Worm (Caenorhabditis elegans) whole organism, young adult: ENCODE measurements around the gene eol-1.

ENCODE experiments used
- B0261.1 ChIP-seq: sonication (generic microtip); optimal IDR thresholded peaks from 2 replicates; lab custom pipeline; 2016; ENCODE audit warnings: mild to moderate bottlenecking, missing genetic modification characterization, moderate library complexity, missing compliant biosample characterization
- C06A6.2 ChIP-seq: fragments of 200-800 bp; sonication (Bioruptor generic); conservative IDR thresholded peaks from 2 replicates; pipeline ENCODE4 v1.3.6; 2022; ENCODE audit warnings: missing genetic modification characterization, missing compliant biosample characterization
- F10E7.11 ChIP-seq: sonication (generic microtip); optimal IDR thresholded peaks from 2 replicates; lab custom pipeline; 2017; ENCODE audit warnings: mild to moderate bottlenecking, missing genetic modification characterization, moderate library complexity, missing compliant biosample characterization
- F22D6.2 ChIP-seq: sonication (generic microtip); optimal IDR thresholded peaks from 2 replicates; lab custom pipeline; 2016; ENCODE audit warnings: mild to moderate bottlenecking, missing genetic modification characterization, missing compliant biosample characterization
- F23B12.7 ChIP-seq: sonication (generic microtip); optimal IDR thresholded peaks from 2 replicates; lab custom pipeline; 2017; ENCODE audit warnings: missing genetic modification characterization, mild to moderate bottlenecking, missing compliant biosample characterization, antibody characterized with exemption, moderate library complexity; ENCODE audit not compliant: insufficient read depth
- F49E8.2 ChIP-seq: sonication (generic microtip); optimal IDR thresholded peaks from 3 replicates; lab custom pipeline; 2017; ENCODE audit warnings: missing genetic modification characterization, mild to moderate bottlenecking, missing compliant biosample characterization, antibody characterized with exemption, moderate library complexity; ENCODE audit not compliant: insufficient read depth
- F57A8.1 ChIP-seq: fragments of 200-800 bp; sonication (Bioruptor generic); optimal IDR thresholded peaks from 2 replicates; lab custom pipeline; 2018; ENCODE audit warnings: mild to moderate bottlenecking, missing genetic modification characterization, moderate library complexity, missing compliant biosample characterization
- Y53G8AR.9 ChIP-seq: fragments of 200-800 bp; sonication (Bioruptor generic); conservative IDR thresholded peaks from 2 replicates; pipeline ENCODE4 v1.3.6; 2022; ENCODE audit warnings: missing genetic modification reagents, missing genetic modification characterization, missing compliant biosample characterization
- Y79H2A.3 ChIP-seq: fragments of 200-800 bp; sonication (Bioruptor generic); conservative IDR thresholded peaks from 2 replicates; pipeline ENCODE4 v1.3.6; 2022; ENCODE audit warnings: missing genetic modification reagents, missing genetic modification characterization, missing compliant biosample characterization
- Y95B8A.8 ChIP-seq: fragments of 200-800 bp; sonication (Bioruptor generic); IDR thresholded peaks from 2 replicates; pipeline ENCODE4 v1.3.6; 2022; ENCODE audit warnings: missing genetic modification reagents, missing genetic modification characterization, missing compliant biosample characterization
- ama-1 ChIP-seq, 3 experiments: fragments of 150-350 bp in 1 of 3; sonication (generic microtip) in 2 of 3; optimal IDR thresholded peaks; 2 replicates each; lab custom pipeline; 2014 to 2018; ENCODE audit warnings: missing biosample characterization in 2 of 3, missing genetic modification characterization in 2 of 3, missing genetic modification reagents in 2 of 3
- aptf-2 ChIP-seq: fragments of 200-800 bp; sonication (Bioruptor generic); conservative IDR thresholded peaks from 2 replicates; pipeline ENCODE4 v1.3.6; 2022; ENCODE audit warnings: missing genetic modification reagents, missing genetic modification characterization, missing compliant biosample characterization
- attf-5 ChIP-seq: fragments of 200-800 bp; sonication (Bioruptor generic); optimal IDR thresholded peaks from 2 replicates; lab custom pipeline; 2018; ENCODE audit warnings: mild to moderate bottlenecking, missing genetic modification characterization, missing compliant biosample characterization
- ccch-3 ChIP-seq: fragments of 200-800 bp; sonication (Bioruptor generic); optimal IDR thresholded peaks from 2 replicates; lab custom pipeline; 2018; ENCODE audit warnings: mild to moderate bottlenecking, missing genetic modification characterization, missing compliant biosample characterization
- cebp-1 ChIP-seq, 2 experiments: fragments of 200-800 bp in 1 of 2; sonication (Bioruptor generic) in 1 of 2; sonication (generic microtip) in 1 of 2; IDR thresholded peaks in 1 of 2; optimal IDR thresholded peaks in 1 of 2; 2 replicates each; pipeline versions ENCODE4 v1.3.6 to Lab custom; 2017 to 2022; ENCODE audit warnings: missing compliant biosample characterization in 2 of 2, missing genetic modification characterization in 2 of 2, mild to moderate bottlenecking in 1 of 2, missing genetic modification reagents in 1 of 2, moderate library complexity in 1 of 2
- efl-1 ChIP-seq: fragments of 150-350 bp; optimal IDR thresholded peaks from 2 replicates; lab custom pipeline; 2014; ENCODE audit warnings: missing biosample characterization, missing genetic modification reagents, missing genetic modification characterization
- egl-18 ChIP-seq: fragments of 200-800 bp; sonication (Bioruptor generic); IDR thresholded peaks from 2 replicates; pipeline ENCODE4 v1.3.6; 2022; ENCODE audit warnings: missing genetic modification reagents, missing genetic modification characterization, missing compliant biosample characterization
- egl-44 ChIP-seq: fragments of 200-800 bp; sonication (Bioruptor generic); IDR thresholded peaks from 2 replicates; pipeline ENCODE4 v1.3.6; 2022; ENCODE audit warnings: missing genetic modification reagents, missing genetic modification characterization, missing compliant biosample characterization
- egrh-3 ChIP-seq: fragments of 200-800 bp; sonication (Bioruptor generic); IDR thresholded peaks from 2 replicates; pipeline ENCODE4 v1.3.6; 2022; ENCODE audit warnings: missing genetic modification reagents, missing genetic modification characterization, missing compliant biosample characterization
- him-1 ChIP-seq: sonication (generic microtip); optimal IDR thresholded peaks from 2 replicates; lab custom pipeline; 2016; ENCODE audit warnings: missing genotype, missing genetic modification reagents, missing genetic modification characterization, missing compliant biosample characterization
- hmg-1.2 ChIP-seq: fragments of 200-800 bp; sonication (Bioruptor generic); IDR thresholded peaks from 2 replicates; pipeline ENCODE4 v1.3.6; 2022; ENCODE audit warnings: missing genetic modification reagents, missing genetic modification characterization, missing compliant biosample characterization
- hmg-20 ChIP-seq: fragments of 200-800 bp; sonication (Bioruptor generic); IDR thresholded peaks from 2 replicates; pipeline ENCODE4 v1.3.6; 2022; ENCODE audit warnings: missing genetic modification reagents, missing genetic modification characterization, missing compliant biosample characterization
- lir-1 ChIP-seq: fragments of 200-800 bp; sonication (Bioruptor generic); conservative IDR thresholded peaks from 2 replicates; pipeline ENCODE4 v1.3.6; 2022; ENCODE audit warnings: missing genetic modification reagents, missing genetic modification characterization, missing compliant biosample characterization
- lsl-1 ChIP-seq: fragments of 200-800 bp; sonication (Bioruptor generic); optimal IDR thresholded peaks from 2 replicates; lab custom pipeline; 2018; ENCODE audit warnings: mild to moderate bottlenecking, missing genetic modification characterization, moderate library complexity, missing compliant biosample characterization
- madf-8 ChIP-seq: fragments of 200-800 bp; sonication (Bioruptor generic); conservative IDR thresholded peaks from 2 replicates; pipeline ENCODE4 v1.3.6; 2022; ENCODE audit warnings: missing genetic modification reagents, missing genetic modification characterization, missing compliant biosample characterization
- nfya-1 ChIP-seq: sonication (generic microtip); optimal IDR thresholded peaks from 2 replicates; lab custom pipeline; 2017; ENCODE audit warnings: antibody characterized with exemption, missing compliant biosample characterization, missing genetic modification characterization, borderline replicate concordance; ENCODE audit not compliant: insufficient read depth
- nfyb-1 ChIP-seq: fragments of 200-800 bp; sonication (Bioruptor generic); IDR thresholded peaks from 2 replicates; pipeline ENCODE4 v1.3.6; 2022; ENCODE audit warnings: missing genetic modification reagents, missing genetic modification characterization, missing compliant biosample characterization
- nhr-80 ChIP-seq: sonication (generic microtip); optimal IDR thresholded peaks from 2 replicates; lab custom pipeline; 2016; ENCODE audit warnings: missing genetic modification characterization, missing compliant biosample characterization
- rpc-1 ChIP-seq, 2 experiments: fragments of 150-350 bp in 1 of 2; sonication (generic microtip) in 1 of 2; optimal IDR thresholded peaks; 2 replicates each; lab custom pipeline; 2014 to 2018; ENCODE audit warnings: missing biosample characterization in 1 of 2, missing genetic modification characterization in 1 of 2, missing genetic modification reagents in 1 of 2, missing genotype in 1 of 2
- tbp1 ChIP-seq: fragments of 200-800 bp; sonication (Bioruptor generic); optimal IDR thresholded peaks from 2 replicates; lab custom pipeline; 2018; ENCODE audit warnings: mild to moderate bottlenecking, missing genetic modification characterization, missing compliant biosample characterization
- xnd-1 ChIP-seq: sonication (generic microtip); optimal IDR thresholded peaks from 2 replicates; lab custom pipeline; 2016; ENCODE audit warnings: missing genotype, missing genetic modification reagents, missing genetic modification characterization, missing compliant biosample characterization
- ztf-22 ChIP-seq: fragments of 200-800 bp; sonication (Bioruptor generic); optimal IDR thresholded peaks from 2 replicates; lab custom pipeline; 2018; ENCODE audit warnings: mild to moderate bottlenecking, missing genetic modification characterization, moderate library complexity, missing compliant biosample characterization

The eol-1 gene

ce11 chrV:13961927-13962419 lies 18.7 kb downstream of the eol-1 start, which contains the start of the genes algn-13 and R10D12.13 (continued):
- peak; percentile 89 for TF ChIP-seq efl-1 (GFP tag; lab: Kevin White, UChicago)
- peak; percentile 44 for TF ChIP-seq rpc-1 (optimal IDR thresholded peaks at IDR 0.05; lab: Kevin White, UChicago)
- no peak for TF ChIP-seq rpc-1 (tag; optimal IDR thresholded peaks at IDR 0.05; lab: Kevin White, UChicago)
- TF ChIP-seq Y79H2A.3 (GFP tag; lab: Robert Waterston, UW), result no peak
- peak; percentile 52 for TF ChIP-seq hmg-1.2 (GFP tag; lab: Robert Waterston, UW)
- TF ChIP-seq madf-8 (GFP tag; lab: Robert Waterston, UW), result peak; percentile 76
- no peak for TF ChIP-seq nfya-1 (tag; lab: Kevin White, UChicago)
- 0 out of 2 replicates have a peak, but pooled peaks have one; percentile 7 for TF ChIP-seq hmg-20 (GFP tag; lab: Robert Waterston, UW)
- peak; percentile 49; the same call in 1 of the 2 replicates for TF ChIP-seq C06A6.2 (GFP tag; lab: Robert Waterston, UW)
- TF ChIP-seq tbp1 (GFP tag; lab: Kevin White, UChicago), result peak; percentile 54
- TF ChIP-seq nfyb-1 (GFP tag; lab: Robert Waterston, UW), result peak; percentile 37; the same call in 1 of the 2 replicates
- TF ChIP-seq nhr-80 (tag; lab: Kevin White, UChicago), result peak; percentile 8
- no peak for TF ChIP-seq ama-1 (optimal IDR thresholded peaks at IDR 0.05; lab: Kevin White, UChicago)
- TF ChIP-seq ama-1 (GFP tag; optimal IDR thresholded peaks at IDR 0.05; lab: Kevin White, UChicago), result peak in 1 of 2 experiments; percentile 28
- TF ChIP-seq cebp-1 (GFP tag; IDR thresholded peaks at IDR 0.05; lab: Robert Waterston, UW), result no peak
- peak; percentile 65 for TF ChIP-seq cebp-1 (tag; optimal IDR thresholded peaks at IDR 0.05; lab: Kevin White, UChicago)
- peak; percentile 52 for TF ChIP-seq lsl-1 (GFP tag; lab: Kevin White, UChicago)
- TF ChIP-seq egl-18 (GFP tag; lab: Robert Waterston, UW), result no peak
- TF ChIP-seq lir-1 (GFP tag; lab: Robert Waterston, UW), result 0 out of 2 replicates have a peak, but pooled peaks have one; percentile 22
- TF ChIP-seq Y53G8AR.9, result no peak
- TF ChIP-seq xnd-1 (tag; lab: Kevin White, UChicago), result peak; percentile 65
- TF ChIP-seq egrh-3 (GFP tag; lab: Robert Waterston, UW), result no peak
- TF ChIP-seq Y95B8A.8 (GFP tag; lab: Robert Waterston, UW), result peak; percentile 26; the same call in 1 of the 2 replicates
- no peak for TF ChIP-seq him-1
- TF ChIP-seq attf-5 (GFP tag; lab: Kevin White, UChicago), result peak; percentile 54
- peak; percentile 57 for TF ChIP-seq F49E8.2 (tag; lab: Kevin White, UChicago)
- no peak for TF ChIP-seq B0261.1 (tag; lab: Kevin White, UChicago)
- TF ChIP-seq ccch-3 (GFP tag; lab: Kevin White, UChicago), result no peak
- TF ChIP-seq F57A8.1 (GFP tag; lab: Kevin White, UChicago), result no peak
- no peak for TF ChIP-seq F10E7.11 (tag; lab: Kevin White, UChicago)

- no peak for TF ChIP-seq lsl-1 (GFP tag; lab: Kevin White, UChicago)
- no peak for TF ChIP-seq F22D6.2 (tag; lab: Kevin White, UChicago)
- no peak for TF ChIP-seq egl-18 (GFP tag; lab: Robert Waterston, UW)
- no peak for TF ChIP-seq F23B12.7 (tag; lab: Kevin White, UChicago)
- TF ChIP-seq tbp1 (GFP tag; lab: Kevin White, UChicago), result no peak
- no peak for TF ChIP-seq ztf-22 (GFP tag; lab: Kevin White, UChicago)
- no peak for TF ChIP-seq aptf-2 (GFP tag; lab: Robert Waterston, UW)
- 0 out of 2 replicates have a peak, but pooled peaks have one; percentile 14 for TF ChIP-seq egl-44
These were observed 19.8 kb downstream of the eol-1 start, which contains the start of gene srh-24 for ce11 chrV:13960916-13961315. srh-24 (minus strand) TSS chrV:13961016.

ce11 chrV:13958247-13958646 lies 22.5 kb downstream of the eol-1 start, which contains the start of gene R10D12.10:
R10D12.10 (minus strand) TSS chrV:13958347.
- TF ChIP-seq madf-8 (GFP tag; lab: Robert Waterston, UW), result no peak
